Worm (Caenorhabditis elegans) whole organism, midembryonic: ENCODE results near the gene spp-19.

Experiments
- flt-1 ChIP-seq: fragments of 200-800 bp; sonication (Bioruptor generic); IDR thresholded peaks from 2 replicates; pipeline ENCODE4 v1.3.6; 2022; ENCODE audit warnings: missing genetic modification characterization, missing compliant biosample characterization
- med-1 ChIP-seq: sonication (generic microtip); optimal IDR thresholded peaks from 2 replicates; lab custom pipeline; 2017; ENCODE audit warnings: missing genetic modification characterization, mild to moderate bottlenecking, missing compliant biosample characterization, antibody characterized with exemption, missing genetic modification reagents; ENCODE audit not compliant: insufficient read depth

DNA sequence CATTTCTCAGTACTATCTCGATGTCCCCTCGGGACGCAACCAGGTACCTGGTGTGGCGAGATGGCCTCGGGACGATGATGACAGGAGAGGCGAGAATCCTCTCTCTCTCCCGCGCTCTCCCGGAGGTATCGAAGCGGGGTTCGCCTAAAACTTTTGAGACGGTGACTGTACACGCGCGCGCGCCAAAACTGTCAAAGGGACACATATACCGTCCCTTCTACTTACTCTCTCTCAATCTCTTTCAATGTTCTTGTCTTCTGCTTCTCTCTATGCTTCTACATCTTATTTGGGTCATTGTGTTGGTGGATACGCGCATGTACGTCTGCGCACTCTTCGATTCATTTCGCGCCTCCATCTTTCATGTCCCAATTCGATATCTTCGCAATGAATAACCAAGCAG lies 19.6 kb downstream of the spp-19 start:
- TF ChIP-seq med-1 (no peak), flt-1 (GFP tag; lab: Robert Waterston, UW) (no peak)
